Worm (Caenorhabditis elegans) whole organism, L1 larva: ENCODE data around the gene Y54G2A.7.

Experiments
- C34B4.2 ChIP-seq: sonication (generic microtip); optimal IDR thresholded peaks from 2 replicates; lab custom pipeline; 2017; ENCODE audit warnings: mild to moderate bottlenecking, missing genetic modification characterization, missing compliant biosample characterization
- F16B12.6 ChIP-seq: fragments of 150-350 bp; optimal IDR thresholded peaks from 2 replicates; lab custom pipeline; 2014; ENCODE audit warnings: missing biosample characterization, missing genetic modification characterization
- alr-1 ChIP-seq: fragments of 200-800 bp; sonication (Bioruptor generic); optimal IDR thresholded peaks from 2 replicates; lab custom pipeline; 2018; ENCODE audit warnings: borderline replicate concordance, mild to moderate bottlenecking, missing genetic modification characterization, missing compliant biosample characterization
- aly-2 ChIP-seq: fragments of 150-350 bp; optimal IDR thresholded peaks from 2 replicates; lab custom pipeline; 2014; ENCODE audit warnings: missing biosample characterization, missing genetic modification characterization
- ama-1 ChIP-seq: fragments of 150-350 bp; optimal IDR thresholded peaks from 2 replicates; lab custom pipeline; 2014
- blmp-1 ChIP-seq: fragments of 150-350 bp; optimal IDR thresholded peaks from 2 replicates; lab custom pipeline; 2014; ENCODE audit warnings: missing biosample characterization, missing genetic modification characterization
- ceh-63 ChIP-seq: fragments of 200-800 bp; sonication (Bioruptor generic); optimal IDR thresholded peaks from 2 replicates; lab custom pipeline; 2018; ENCODE audit warnings: mild to moderate bottlenecking, missing genetic modification characterization, missing compliant biosample characterization
- ceh-88 ChIP-seq: fragments of 200-800 bp; sonication (Bioruptor generic); IDR thresholded peaks from 2 replicates; pipeline ENCODE4 v1.3.6; 2022; ENCODE audit warnings: missing genetic modification characterization, missing compliant biosample characterization
- ceh-90 ChIP-seq: sonication (generic microtip); optimal IDR thresholded peaks from 2 replicates; lab custom pipeline; 2016; ENCODE audit warnings: missing genetic modification characterization, missing compliant biosample characterization
- efl-1 ChIP-seq, 4 experiments: fragments of 150-350 bp; optimal IDR thresholded peaks in 3 of 4; peaks in 1 of 4; 1 replicate in 1 of 4; 2 replicates in 3 of 4; lab custom pipeline; 2014; ENCODE audit warnings: missing biosample characterization in 2 of 4, missing genetic modification characterization in 2 of 4, missing genetic modification reagents in 2 of 4
- elt-3 ChIP-seq, 6 experiments: fragments of 150-350 bp in 1 of 6; sonication (generic microtip); optimal IDR thresholded peaks; 2 replicates each; lab custom pipeline; 2017 to 2018; ENCODE audit warnings: missing biosample characterization in 6 of 6, missing genetic modification characterization in 6 of 6, inconsistent platforms in 1 of 6
- fkh-10 ChIP-seq: sonication (generic microtip); optimal IDR thresholded peaks from 2 replicates; lab custom pipeline; 2017; ENCODE audit warnings: missing biosample characterization, missing genetic modification reagents, missing genetic modification characterization
- irx-1 ChIP-seq: sonication (generic microtip); optimal IDR thresholded peaks from 2 replicates; lab custom pipeline; 2016; ENCODE audit warnings: missing genetic modification characterization, missing compliant biosample characterization
- isw-1 ChIP-seq: fragments of 200-800 bp; sonication (Bioruptor generic); IDR thresholded peaks from 2 replicates; pipeline ENCODE4 v1.3.6; 2022; ENCODE audit warnings: missing genetic modification characterization, missing compliant biosample characterization
- jun-1 ChIP-seq: fragments of 150-350 bp; optimal IDR thresholded peaks from 2 replicates; lab custom pipeline; 2014; ENCODE audit warnings: missing biosample characterization, missing genetic modification reagents, missing genetic modification characterization
- lin-15B ChIP-seq: fragments of 150-350 bp; sonication (generic microtip); optimal IDR thresholded peaks from 3 replicates; lab custom pipeline; 2014; ENCODE audit warnings: missing biosample characterization, missing genetic modification characterization
- lin-35 ChIP-seq, 2 experiments: fragments of 150-350 bp; optimal IDR thresholded peaks; 2 replicates each; lab custom pipeline; 2014; ENCODE audit warnings: missing biosample characterization in 2 of 2, missing genetic modification characterization in 2 of 2, missing genetic modification reagents in 2 of 2
- lin-39 ChIP-seq: fragments of 150-350 bp; optimal IDR thresholded peaks from 2 replicates; lab custom pipeline; 2014; ENCODE audit warnings: missing biosample characterization, missing genetic modification reagents, missing genetic modification characterization
- lir-3 ChIP-seq: sonication (generic microtip); optimal IDR thresholded peaks from 2 replicates; lab custom pipeline; 2016; ENCODE audit warnings: mild to moderate bottlenecking, missing genetic modification characterization, moderate library complexity, missing compliant biosample characterization; ENCODE audit not compliant: poor library complexity
- mdl-1 ChIP-seq, 2 experiments: fragments of 150-350 bp; optimal IDR thresholded peaks; 2 replicates each; lab custom pipeline; 2014 to 2017; ENCODE audit warnings: missing biosample characterization in 2 of 2, missing genetic modification characterization in 2 of 2, inconsistent platforms in 1 of 2
- mef-2 ChIP-seq: fragments of 150-350 bp; optimal IDR thresholded peaks from 2 replicates; lab custom pipeline; 2014; ENCODE audit warnings: missing biosample characterization, missing genetic modification characterization
- mep-1 ChIP-seq: fragments of 150-350 bp; optimal IDR thresholded peaks from 2 replicates; lab custom pipeline; 2014; ENCODE audit warnings: missing biosample characterization, missing genetic modification characterization
- nhr-12 ChIP-seq: sonication (generic microtip); optimal IDR thresholded peaks from 2 replicates; lab custom pipeline; 2017; ENCODE audit warnings: missing biosample characterization, missing genetic modification characterization
- nhr-19 ChIP-seq: fragments of 200-800 bp; sonication (Bioruptor generic); conservative IDR thresholded peaks from 2 replicates; pipeline ENCODE4 v1.3.6; 2022; ENCODE audit warnings: missing genetic modification characterization, missing compliant biosample characterization
- nhr-20 ChIP-seq: sonication (generic microtip); optimal IDR thresholded peaks from 2 replicates; lab custom pipeline; 2016; ENCODE audit warnings: mild to moderate bottlenecking, missing genetic modification characterization, missing compliant biosample characterization
- nhr-28 ChIP-seq: fragments of 150-350 bp; optimal IDR thresholded peaks from 2 replicates; lab custom pipeline; 2014; ENCODE audit warnings: missing biosample characterization, missing genetic modification characterization
- nhr-71 ChIP-seq: sonication (generic microtip); optimal IDR thresholded peaks from 2 replicates; lab custom pipeline; 2016; ENCODE audit warnings: mild to moderate bottlenecking, missing genetic modification characterization, moderate library complexity, missing compliant biosample characterization
- nhr-76 ChIP-seq: sonication (generic microtip); optimal IDR thresholded peaks from 2 replicates; lab custom pipeline; 2017; ENCODE audit warnings: missing biosample characterization, missing genetic modification characterization
- nhr-77 ChIP-seq: fragments of 150-350 bp; optimal IDR thresholded peaks from 2 replicates; lab custom pipeline; 2014; ENCODE audit warnings: missing biosample characterization, missing genetic modification characterization
- nhr-85 ChIP-seq: sonication (generic microtip); peaks from one replicate; lab custom pipeline; 2016; ENCODE audit warnings: missing genetic modification characterization, inconsistent platforms, missing compliant biosample characterization
- pax-3 ChIP-seq: fragments of 200-800 bp; sonication (Bioruptor generic); optimal IDR thresholded peaks from 2 replicates; lab custom pipeline; 2018; ENCODE audit warnings: mild to moderate bottlenecking, missing genetic modification characterization, moderate library complexity, missing compliant biosample characterization
- pqm-1 ChIP-seq: sonication (generic microtip); optimal IDR thresholded peaks from 3 replicates; lab custom pipeline; 2017; ENCODE audit warnings: missing biosample characterization, missing genetic modification characterization
- sox-4 ChIP-seq: sonication (generic microtip); optimal IDR thresholded peaks from 2 replicates; lab custom pipeline; 2016; ENCODE audit warnings: missing genetic modification characterization, missing compliant biosample characterization
- swsn-7 ChIP-seq: sonication (generic microtip); optimal IDR thresholded peaks from 2 replicates; lab custom pipeline; 2016; ENCODE audit warnings: missing genetic modification characterization, missing compliant biosample characterization
- tbx-2 ChIP-seq: sonication (generic microtip); optimal IDR thresholded peaks from 2 replicates; lab custom pipeline; 2016; ENCODE audit warnings: missing genetic modification characterization, missing compliant biosample characterization
- unc-130 ChIP-seq: fragments of 150-350 bp; optimal IDR thresholded peaks from 2 replicates; lab custom pipeline; 2017; ENCODE audit warnings: missing biosample characterization, missing genetic modification characterization, inconsistent platforms
- unc-98 ChIP-seq: fragments of 200-800 bp; sonication (Bioruptor generic); IDR thresholded peaks from 2 replicates; pipeline ENCODE4 v1.3.6; 2022; ENCODE audit warnings: missing genetic modification characterization, missing compliant biosample characterization
- xbp-1 ChIP-seq: sonication (generic microtip); optimal IDR thresholded peaks from 2 replicates; lab custom pipeline; 2016; ENCODE audit warnings: missing genetic modification characterization, missing compliant biosample characterization
- zag-1 ChIP-seq: fragments of 150-350 bp; optimal IDR thresholded peaks from 2 replicates; lab custom pipeline; 2014; ENCODE audit warnings: missing biosample characterization, missing genetic modification characterization
- zip-4 ChIP-seq: fragments of 200-800 bp; sonication (Bioruptor generic); optimal IDR thresholded peaks from 2 replicates; lab custom pipeline; 2018; ENCODE audit warnings: mild to moderate bottlenecking, missing genetic modification characterization, moderate library complexity, missing compliant biosample characterization
- ztf-11 ChIP-seq, 2 experiments: sonication (generic microtip); optimal IDR thresholded peaks; 2 replicates each; lab custom pipeline; 2016 to 2017; ENCODE audit warnings: missing genetic modification characterization in 2 of 2, missing biosample characterization in 1 of 2, missing compliant biosample characterization in 1 of 2

Gene Y54G2A.7

DNA sequence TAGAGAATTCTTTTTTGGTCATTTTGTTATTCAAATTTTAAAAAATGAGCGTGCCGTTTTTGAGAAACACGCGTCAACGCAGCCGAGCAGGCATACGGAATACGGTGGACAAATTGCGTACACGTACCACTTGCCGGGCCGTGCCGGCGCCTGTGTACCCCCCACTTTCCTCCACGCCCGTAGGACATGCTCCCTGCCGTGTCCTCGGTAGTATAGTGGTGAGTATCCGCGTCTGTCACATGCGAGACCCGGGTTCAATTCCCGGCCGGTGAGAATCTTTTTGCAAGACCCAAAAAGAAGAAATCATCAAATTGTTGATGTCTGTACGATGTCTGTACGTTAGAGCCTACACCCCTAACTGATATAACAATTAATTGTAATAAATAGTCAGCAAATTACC lies 30.3 kb upstream of the Y54G2A.7 start:
- TF ChIP-seq ceh-88 (GFP tag; lab: Robert Waterston, UW) (no peak), isw-1 (GFP tag; lab: Robert Waterston, UW) (no peak), tbx-2 (tag; lab: Kevin White, UChicago) (no peak), ceh-90 (tag; lab: Kevin White, UChicago) (no peak), F16B12.6 (no peak), blmp-1 (tag; lab: Kevin White, UChicago) (no peak), sox-4 (tag; lab: Kevin White, UChicago) (no peak), fkh-10 (GFP tag; lab: Kevin White, UChicago) (no peak), swsn-7 (tag; lab: Kevin White, UChicago) (no peak)

DNA sequence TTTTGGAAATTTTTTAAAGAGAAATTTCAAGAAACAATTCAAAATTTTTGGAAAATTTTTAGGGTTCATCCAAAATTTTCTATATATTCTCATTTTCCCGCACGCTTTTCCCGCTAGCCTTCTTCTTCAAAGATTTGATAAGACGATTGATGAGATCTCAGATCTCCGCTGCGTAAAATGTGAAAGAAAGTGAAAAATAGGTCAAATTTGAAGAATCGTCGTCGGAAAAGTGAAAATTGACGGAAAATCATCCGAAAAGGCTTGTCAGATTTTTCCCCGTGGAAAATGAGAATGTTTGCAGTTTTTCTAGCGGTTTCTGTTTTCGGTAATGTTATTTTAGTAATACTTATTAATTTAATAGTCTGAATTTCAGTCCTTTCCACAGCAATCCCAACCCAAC lies 29.2 kb upstream of the Y54G2A.7 start, which contains the start of gene Y54G2A.76:
TSS of gene Y54G2A.76 (plus strand) at position 203 of the 400 bp plus-strand sequence.
- TF ChIP-seq lin-15B (tag; lab: Kevin White, UChicago) (no peak), blmp-1 (tag; lab: Kevin White, UChicago) (peak; percentile 99)

DNA sequence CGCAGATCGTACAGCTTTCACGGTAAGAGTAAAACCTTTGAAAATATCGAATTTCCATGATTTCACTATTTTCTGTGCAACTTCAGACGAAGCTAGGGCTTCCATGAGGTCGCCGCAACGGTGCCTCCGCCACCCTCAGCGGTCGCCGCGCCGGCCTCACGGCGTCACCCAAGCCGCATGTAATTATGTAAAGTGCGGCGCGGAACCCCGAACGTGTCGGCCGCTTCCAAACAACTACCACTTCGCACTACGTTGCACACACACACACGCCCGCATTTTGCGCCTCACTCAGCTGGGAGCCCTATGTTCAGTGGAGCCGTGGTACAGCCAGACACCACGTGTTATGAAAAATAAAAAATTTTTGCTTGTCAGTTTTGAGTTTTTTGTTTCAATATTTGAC lies 21.4 kb upstream of the Y54G2A.7 start:
- TF ChIP-seq efl-1 (optimal IDR thresholded peaks at IDR 0.05; lab: Kevin White, UChicago) (no peak), efl-1 (GFP tag; optimal IDR thresholded peaks at IDR 0.05 in 1 of 2; lab: Kevin White, UChicago) (no peak), lin-35 (GFP tag; optimal IDR thresholded peaks at IDR 0.05; lab: Kevin White, UChicago) (no peak), nhr-71 (tag; lab: Kevin White, UChicago) (no peak), xbp-1 (tag; lab: Kevin White, UChicago) (no peak), nhr-12 (tag; lab: Kevin White, UChicago) (no peak), jun-1 (tag; lab: Kevin White, UChicago) (no peak), nhr-19 (GFP tag; lab: Robert Waterston, UW) (no peak)
- TF ChIP-seq, all 84 proteins: peak for 0

DNA sequence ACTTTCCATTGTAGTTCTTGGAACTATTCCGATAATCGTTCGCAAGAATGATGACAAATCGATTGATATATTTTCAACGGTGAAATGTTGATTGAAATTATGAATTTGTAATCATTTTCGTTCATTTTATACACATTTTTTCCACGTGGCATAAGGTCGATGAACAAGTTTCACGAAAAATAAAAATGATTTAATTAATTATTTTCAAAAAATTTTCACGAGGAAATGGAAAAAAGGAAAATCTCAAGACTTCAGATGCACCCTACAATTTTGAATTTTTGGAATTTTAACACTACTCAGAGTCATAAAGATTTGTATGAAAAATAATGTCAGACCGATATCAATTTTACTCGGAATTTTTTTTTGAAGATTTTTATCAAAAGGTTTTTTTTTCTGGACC lies 18.8 kb upstream of the Y54G2A.7 start, which contains the start of gene Y54G2A.13:
TSS of gene Y54G2A.13 (minus strand) at position 101 of the 400 bp plus-strand sequence.
- TF ChIP-seq zag-1 (tag; lab: Kevin White, UChicago) (no peak), mep-1 (no peak)

DNA sequence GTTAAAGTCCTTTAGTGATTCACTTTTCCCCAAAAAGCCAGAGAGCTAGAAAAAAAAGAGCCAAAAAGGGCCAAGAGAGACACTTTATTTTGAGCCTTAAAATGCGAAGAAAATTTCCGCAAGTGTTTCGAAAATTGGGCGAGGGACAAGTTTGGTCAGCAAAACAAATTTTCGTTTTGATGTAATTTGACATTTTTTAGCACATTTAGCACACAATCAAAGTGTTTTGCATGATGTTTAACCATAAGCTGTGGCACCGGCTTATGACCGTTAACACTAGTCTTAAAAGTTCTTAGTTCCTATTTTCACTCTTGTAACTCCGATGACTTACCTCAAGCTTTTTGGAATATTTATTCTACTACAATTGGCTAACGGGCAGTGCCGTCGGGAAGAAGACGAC lies 18.0 kb upstream of the Y54G2A.7 start, which contains the start of gene Y54G2A.37:
TSS of gene Y54G2A.37 (plus strand) at position 301 of the 400 bp plus-strand sequence.
- TF ChIP-seq unc-130 (tag; lab: Kevin White, UChicago) (no peak), ceh-90 (tag; lab: Kevin White, UChicago) (no peak), aly-2 (no peak), pqm-1 (tag; lab: Kevin White, UChicago) (no peak), nhr-19 (GFP tag; lab: Robert Waterston, UW) (no peak), mep-1 (no peak), ztf-11 (tag; optimal IDR thresholded peaks at IDR 0.05; lab: Kevin White, UChicago) (no peak), tbx-2 (tag; lab: Kevin White, UChicago) (no peak), alr-1 (no peak), lir-3 (tag; lab: Kevin White, UChicago) (no peak), irx-1 (no peak), lin-39 (tag; lab: Kevin White, UChicago) (no peak), ama-1 (no peak), lin-15B (tag; lab: Kevin White, UChicago) (no peak), unc-98 (GFP tag; lab: Robert Waterston, UW) (no peak), nhr-20 (tag; lab: Kevin White, UChicago) (no peak), nhr-77 (tag; lab: Kevin White, UChicago) (no peak), mdl-1 (tag; optimal IDR thresholded peaks at IDR 0.05; lab: Kevin White, UChicago) (no peak)

- TF ChIP-seq nhr-85 (tag; lab: Kevin White, UChicago) (no peak), mef-2 (no peak), isw-1 (GFP tag; lab: Robert Waterston, UW) (no peak), elt-3 (tag; optimal IDR thresholded peaks at IDR 0.05; lab: Kevin White, UChicago) (no peak), nhr-28 (tag; lab: Kevin White, UChicago) (no peak), pax-3 (tag; lab: Kevin White, UChicago) (no peak), zip-4 (GFP tag; lab: Kevin White, UChicago) (no peak), C34B4.2 (no peak), nhr-76 (tag; lab: Kevin White, UChicago) (no peak), ceh-63 (GFP tag; lab: Kevin White, UChicago) (no peak)
Measured at ce11 chrIV:2823446-2823845, 15.0 kb upstream of the Y54G2A.7 start, which contains the start of gene clec-80. TSS of gene clec-80 (plus strand) at chrIV:2823746.
